Fruit fly (Drosophila melanogaster) Kc167 (cell line): Measurements from ENCODE around the gene shps.

ENCODE experiments used
- Myc ChIP-seq: fragments of >200 bp; optimal IDR thresholded peaks from 2 replicates; lab custom pipeline; 2017; ENCODE audit warnings: missing external identifiers
- h ChIP-seq: fragments of >200 bp; optimal IDR thresholded peaks from 3 replicates; lab custom pipeline; 2018; ENCODE audit warnings: missing external identifiers
- insv ChIP-seq: fragments of >200 bp; optimal IDR thresholded peaks from 3 replicates; lab custom pipeline; 2018; ENCODE audit warnings: missing external identifiers
- psq ChIP-seq: fragments of >200 bp; optimal IDR thresholded peaks from 2 replicates; lab custom pipeline; 2017; ENCODE audit warnings: missing external identifiers
- ttk ChIP-seq: sonication (Bioruptor generic); optimal IDR thresholded peaks from 2 replicates; lab custom pipeline; 2017; ENCODE audit warnings: missing external identifiers

dm6 chr3R:24296913-24297312, 17.5 kb downstream of the shps start:
- TF ChIP-seq insv (lab: Kevin White, UChicago) (no peak), Myc (no peak), ttk (lab: Kevin White, UChicago) (no peak), h (lab: Kevin White, UChicago) (no peak), psq (no peak)
